Worm (Caenorhabditis elegans): ENCODE results near the gene W02B12.16.

- no peak for TF ChIP-seq elt-2 (tag; optimal IDR thresholded peaks at IDR 0.05)
- TF ChIP-seq nhr-237 (tag; optimal IDR thresholded peaks at IDR 0.05): no peak
- no peak for TF ChIP-seq nhr-12 (tag; optimal IDR thresholded peaks at IDR 0.05)
- no peak for TF ChIP-seq aly-2 (tag; optimal IDR thresholded peaks at IDR 0.05)
- TF ChIP-seq nhr-76 (tag; optimal IDR thresholded peaks at IDR 0.05): no peak
These were observed 16.5 kb upstream of the W02B12.16 start, which contains the start of gene hacl-1 for ce11 chrII:11492843-11493242.
